Worm (Caenorhabditis elegans): ENCODE measurements around the gene unc-52.

The unc-52 gene

DNA sequence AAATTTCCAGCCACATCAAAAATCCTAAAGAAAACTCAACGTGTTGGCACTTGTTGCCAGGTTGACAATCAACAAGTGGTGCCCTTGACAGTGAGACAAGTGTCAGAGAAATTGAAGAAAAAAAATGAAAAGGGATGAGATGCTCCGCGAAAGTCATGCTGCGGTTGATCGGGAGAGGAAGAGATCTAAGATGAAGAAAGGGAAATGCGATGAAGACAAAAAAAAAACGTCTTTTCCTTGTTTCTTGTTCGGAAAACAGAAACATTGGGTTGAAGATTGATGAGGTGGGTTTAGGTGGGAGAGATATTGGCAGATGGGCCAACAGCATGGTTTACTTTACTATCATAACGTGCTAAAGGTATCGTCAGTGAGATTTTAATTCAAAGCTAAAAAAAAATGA is 14.1 kb downstream of the unc-52 start:
- no peak for TF ChIP-seq mdl-1 (tag; optimal IDR thresholded peaks at IDR 0.05)
- peak; percentile 22 for TF ChIP-seq lin-39 (tag; optimal IDR thresholded peaks at IDR 0.05)

- no peak for TF ChIP-seq fkh-2 (tag; optimal IDR thresholded peaks at IDR 0.05)
- TF ChIP-seq pha-4 (tag; optimal IDR thresholded peaks at IDR 0.05), result peak; percentile 71
Measured at ce11 chrII:14668608-14669007, 15.6 kb downstream of the unc-52 start.

ce11 chrII:14666274-14666673 is 18.0 kb downstream of the unc-52 start:
- no peak for TF ChIP-seq hmg-11 (tag; optimal IDR thresholded peaks at IDR 0.05)
- no peak for TF ChIP-seq skn-1 (tag; optimal IDR thresholded peaks at IDR 0.05)
- no peak for TF ChIP-seq fos-1 (tag; optimal IDR thresholded peaks at IDR 0.05)

- no peak for TF ChIP-seq daf-12 (tag; optimal IDR thresholded peaks at IDR 0.05)
- TF ChIP-seq nhr-23 (tag; optimal IDR thresholded peaks at IDR 0.05), result peak; percentile 19
- TF ChIP-seq nhr-43 (tag; optimal IDR thresholded peaks at IDR 0.05; ENCODE audit: poor library complexity, severe bottlenecking), result peak; percentile 35
- peak in 1 of 3 experiments; percentile 66 for TF ChIP-seq elt-3 (tag; optimal IDR thresholded peaks at IDR 0.05)
- no peak for TF ChIP-seq ceh-9 (tag; optimal IDR thresholded peaks at IDR 0.05)
- no peak for TF ChIP-seq pqm-1 (tag; optimal IDR thresholded peaks at IDR 0.05)
- TF ChIP-seq egl-5 (tag; optimal IDR thresholded peaks at IDR 0.05), result peak; percentile 53
Measured at ce11 chrII:14664647-14665518, 19.4 kb downstream of the unc-52 start.

DNA sequence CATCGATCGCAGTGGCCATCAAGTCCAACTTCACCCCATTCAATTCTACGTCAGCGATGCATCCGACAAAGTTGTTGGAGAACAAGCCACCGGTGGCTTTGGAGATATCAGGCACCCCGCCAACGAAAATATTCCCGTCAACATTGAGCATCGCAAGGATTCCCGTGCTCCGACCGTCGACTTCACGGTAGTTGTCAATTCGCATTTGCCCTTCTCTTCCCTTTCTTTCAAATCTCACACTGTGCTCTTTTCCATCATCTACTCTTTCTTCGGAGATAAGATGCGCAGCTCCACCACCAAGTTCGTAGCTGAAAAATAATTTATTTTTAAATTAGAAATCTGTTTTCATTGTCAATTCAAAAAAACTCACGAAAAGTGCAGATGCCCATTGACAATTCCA is 36.7 kb downstream of the unc-52 start:
- no peak for TF ChIP-seq ceh-9 (tag; optimal IDR thresholded peaks at IDR 0.05)
- no peak for TF ChIP-seq nhr-25 (tag; optimal IDR thresholded peaks at IDR 0.05)
- no peak for TF ChIP-seq jun-1 (tag; optimal IDR thresholded peaks at IDR 0.05)

- TF ChIP-seq tbx-2 (tag; optimal IDR thresholded peaks at IDR 0.05) (no peak), ama-1 (optimal IDR thresholded peaks at IDR 0.05) (no peak), nhr-25 (tag; optimal IDR thresholded peaks at IDR 0.05) (peak; percentile 25), snpc-4 (tag; optimal IDR thresholded peaks at IDR 0.05) (peak; percentile 68), egl-5 (tag; optimal IDR thresholded peaks at IDR 0.05) (peak; percentile 61), ceh-28 (tag; optimal IDR thresholded peaks at IDR 0.05) (no peak), nhr-43 (tag; optimal IDR thresholded peaks at IDR 0.05; ENCODE audit: poor library complexity, severe bottlenecking) (peak; percentile 21), hmg-11 (tag; optimal IDR thresholded peaks at IDR 0.05) (peak; percentile 79), nfya-1 (tag; optimal IDR thresholded peaks at IDR 0.05; ENCODE audit: insufficient read depth) (peak; percentile 57), pha-4 (tag; optimal IDR thresholded peaks at IDR 0.05) (peak; percentile 51), lin-39 (tag; optimal IDR thresholded peaks at IDR 0.05) (peak; percentile 84), nhr-23 (tag; optimal IDR thresholded peaks at IDR 0.05) (no peak), unc-62 (GFP tag; optimal IDR thresholded peaks at IDR 0.05) (peak; percentile 62), fos-1 (tag; optimal IDR thresholded peaks at IDR 0.05) (no peak)
Measured at ce11 chrII:14645290-14645689, 39.0 kb downstream of the unc-52 start.

- TF ChIP-seq egl-27 (tag; optimal IDR thresholded peaks at IDR 0.05) (no peak), nhr-77 (tag; optimal IDR thresholded peaks at IDR 0.05) (no peak), zag-1 (tag; optimal IDR thresholded peaks at IDR 0.05) (no peak)
Measured at ce11 chrII:14644465-14644864, 39.8 kb downstream of the unc-52 start.

DNA sequence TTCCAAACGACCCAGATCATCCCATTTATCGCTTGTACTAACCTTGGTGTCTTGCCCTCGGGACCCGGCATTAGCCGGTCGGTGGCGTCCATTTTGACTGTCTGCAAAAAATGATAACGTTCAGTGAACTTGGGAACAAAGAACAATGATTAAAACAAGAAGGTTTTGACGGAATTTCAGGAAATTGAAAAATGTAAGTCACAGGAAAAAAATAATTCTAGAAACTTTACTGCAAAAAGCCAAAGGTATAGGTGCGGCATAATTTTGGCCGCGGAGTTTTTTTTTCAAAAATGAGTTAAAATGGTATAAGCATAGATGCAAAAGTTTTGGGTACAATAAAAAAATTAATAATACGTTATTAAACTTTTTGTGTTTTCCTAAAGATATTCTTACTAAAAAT is 40.3 kb downstream of the unc-52 start, which contains the start of gene atgp-2:
Gene atgp-2 (minus strand): TSS at position 101 of the 400 bp plus-strand sequence.
- no peak for TF ChIP-seq ztf-11 (tag; optimal IDR thresholded peaks at IDR 0.05)

Data from whole organism, L3 larva.